Worm (Caenorhabditis elegans): ENCODE data around the gene F13A2.3.

Gene F13A2.3

DNA sequence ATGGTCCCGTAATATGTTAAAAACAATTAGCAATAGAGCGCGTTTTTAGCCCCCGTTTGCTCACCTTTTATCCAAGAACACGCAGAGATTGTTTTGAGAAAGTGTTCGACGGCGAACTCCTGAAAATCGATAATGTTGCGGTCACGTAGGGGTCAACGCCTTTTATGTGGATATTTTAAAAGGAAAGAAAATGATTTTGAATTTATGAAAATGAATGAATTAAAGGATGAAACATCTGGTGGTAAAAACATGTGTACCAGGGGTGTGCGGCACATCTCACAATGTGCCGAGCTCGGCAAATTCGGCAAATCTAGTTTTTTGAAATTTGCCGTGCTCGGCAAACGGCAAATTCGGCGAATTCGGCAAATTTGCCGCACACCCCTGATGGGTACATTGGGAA is 4.0 kb upstream of the F13A2.3 start, which contains the start of gene F13A2.4:
Gene F13A2.4, minus strand, starts transcription at position 101 of the 400 bp plus-strand sequence.
- TF ChIP-seq med-1 (GFP tag; optimal IDR thresholded peaks at IDR 0.05; ENCODE audit: insufficient read depth) (no peak), ref-1 (GFP tag; conservative IDR thresholded peaks at IDR 0.05) (no peak), T22C8.4 (GFP tag; IDR thresholded peaks at IDR 0.05) (no peak), flt-1 (GFP tag; IDR thresholded peaks at IDR 0.05) (no peak), ztf-29 (GFP tag; IDR thresholded peaks at IDR 0.05) (no peak)

DNA sequence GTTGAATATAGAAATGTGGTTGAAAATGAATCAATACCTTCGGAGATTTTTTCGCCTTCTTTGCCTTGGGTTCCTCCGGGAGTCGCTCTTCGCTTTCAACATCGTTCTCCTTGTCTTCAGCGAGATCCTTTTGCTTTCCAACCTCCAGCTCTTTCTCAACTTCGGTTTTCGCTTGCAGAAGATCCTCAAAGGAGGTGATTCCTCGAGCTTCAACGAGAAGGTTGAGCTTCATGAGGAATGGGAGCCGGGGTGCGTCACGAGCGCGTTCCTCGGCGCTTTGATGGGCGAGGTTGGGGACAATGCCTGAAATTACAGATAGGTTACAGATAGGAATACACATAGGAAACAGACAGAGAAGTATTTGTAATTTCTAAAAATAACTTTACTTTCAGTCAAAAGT is 2.7 kb upstream of the F13A2.3 start:
- TF ChIP-seq klf-2 (GFP tag; conservative IDR thresholded peaks at IDR 0.05) (no peak), T22C8.4 (GFP tag; IDR thresholded peaks at IDR 0.05) (no peak), med-1 (GFP tag; optimal IDR thresholded peaks at IDR 0.05; ENCODE audit: insufficient read depth) (no peak), flt-1 (GFP tag; IDR thresholded peaks at IDR 0.05) (no peak), ztf-23 (GFP tag; IDR thresholded peaks at IDR 0.05) (no peak), ref-1 (GFP tag; conservative IDR thresholded peaks at IDR 0.05) (no peak), ztf-29 (GFP tag; IDR thresholded peaks at IDR 0.05) (no peak), cog-1 (tag; optimal IDR thresholded peaks at IDR 0.05) (no peak), tab-1 (GFP tag; IDR thresholded peaks at IDR 0.05) (no peak)

ce11 chrV:4398127-4398526 is 2.0 kb upstream of the F13A2.3 start:
- TF ChIP-seq ref-1 (GFP tag; conservative IDR thresholded peaks at IDR 0.05) (no peak), cog-1 (tag; optimal IDR thresholded peaks at IDR 0.05) (no peak), flt-1 (GFP tag; IDR thresholded peaks at IDR 0.05) (no peak), klf-2 (GFP tag; conservative IDR thresholded peaks at IDR 0.05) (no peak), tab-1 (GFP tag; IDR thresholded peaks at IDR 0.05) (no peak), med-1 (GFP tag; optimal IDR thresholded peaks at IDR 0.05; ENCODE audit: insufficient read depth) (no peak), ztf-29 (GFP tag; IDR thresholded peaks at IDR 0.05) (no peak), ztf-23 (GFP tag; IDR thresholded peaks at IDR 0.05) (no peak), T22C8.4 (GFP tag; IDR thresholded peaks at IDR 0.05) (no peak)

DNA sequence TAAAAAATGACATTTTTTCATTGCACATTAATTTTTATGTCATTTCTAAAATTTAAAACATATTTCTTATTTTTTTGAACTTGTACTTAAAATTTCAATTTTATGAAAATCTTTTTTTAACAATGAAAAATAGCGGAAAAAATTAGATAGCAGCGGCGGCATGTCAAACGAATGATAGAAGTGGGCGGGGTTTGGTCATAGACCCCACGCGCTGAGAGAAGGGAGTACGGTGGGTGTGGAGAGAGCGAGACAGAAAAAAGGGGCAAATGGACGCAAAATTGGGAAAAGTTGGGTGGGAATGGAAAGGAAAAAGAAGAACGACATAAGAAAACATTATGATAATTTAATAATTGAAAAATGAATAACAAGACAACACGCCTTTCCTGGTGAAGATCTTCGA is 8.2 kb downstream of the F13A2.3 start:
- TF ChIP-seq med-1 (GFP tag; optimal IDR thresholded peaks at IDR 0.05; ENCODE audit: insufficient read depth) = no peak
- no peak for TF ChIP-seq ztf-23 (GFP tag; IDR thresholded peaks at IDR 0.05)
- TF ChIP-seq ztf-29 (GFP tag; IDR thresholded peaks at IDR 0.05) = no peak
- no peak for TF ChIP-seq T22C8.4 (GFP tag; IDR thresholded peaks at IDR 0.05)
- TF ChIP-seq cog-1 (tag; optimal IDR thresholded peaks at IDR 0.05) = no peak
- no peak for TF ChIP-seq klf-2 (GFP tag; conservative IDR thresholded peaks at IDR 0.05)
- no peak for TF ChIP-seq tab-1 (GFP tag; IDR thresholded peaks at IDR 0.05)
- TF ChIP-seq ref-1 (GFP tag; conservative IDR thresholded peaks at IDR 0.05) = no peak
- no peak for TF ChIP-seq flt-1 (GFP tag; IDR thresholded peaks at IDR 0.05)

ce11 chrV:4387402-4387801 is 8.8 kb downstream of the F13A2.3 start, which contains the start of gene F13A2.9:
Gene F13A2.9, minus strand, starts transcription at chrV:4387502.
- no peak for TF ChIP-seq ztf-23 (GFP tag; IDR thresholded peaks at IDR 0.05)
- TF ChIP-seq klf-2 (GFP tag; conservative IDR thresholded peaks at IDR 0.05) = no peak

- TF ChIP-seq ref-1 (GFP tag; conservative IDR thresholded peaks at IDR 0.05) (no peak), ztf-23 (GFP tag; IDR thresholded peaks at IDR 0.05) (no peak), cog-1 (tag; optimal IDR thresholded peaks at IDR 0.05) (no peak), tab-1 (GFP tag; IDR thresholded peaks at IDR 0.05) (no peak), klf-2 (GFP tag; conservative IDR thresholded peaks at IDR 0.05) (no peak), ztf-29 (GFP tag; IDR thresholded peaks at IDR 0.05) (no peak), T22C8.4 (GFP tag; IDR thresholded peaks at IDR 0.05) (no peak), med-1 (GFP tag; optimal IDR thresholded peaks at IDR 0.05; ENCODE audit: insufficient read depth) (no peak), flt-1 (GFP tag; IDR thresholded peaks at IDR 0.05) (no peak)
Observed at ce11 chrV:4386173-4386572, 10.0 kb downstream of the F13A2.3 start, which contains the start of gene F13A2.10. Gene F13A2.10, minus strand, starts transcription at chrV:4386273.

DNA sequence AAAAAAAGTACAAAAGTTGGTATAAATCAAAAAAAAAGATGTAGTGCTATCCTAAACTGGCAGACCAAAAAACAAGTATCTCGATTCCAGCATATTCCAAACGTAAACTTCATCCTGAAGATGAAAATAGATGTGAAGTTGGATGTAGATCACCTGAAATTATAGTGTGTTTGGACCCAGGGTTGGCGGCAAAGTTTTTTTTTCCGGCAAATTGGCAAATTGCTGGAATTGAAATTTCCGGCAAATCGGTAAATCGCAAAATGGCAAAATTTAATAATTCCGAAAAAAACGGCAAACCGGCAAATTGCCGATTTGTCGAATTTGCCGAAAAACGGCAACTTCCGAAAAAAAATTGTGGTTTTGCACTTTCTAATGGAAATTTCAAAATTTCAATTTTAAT is 11.7 kb downstream of the F13A2.3 start, which contains the start of gene F13A2.2:
Gene F13A2.2, minus strand, starts transcription at position 101 of the 400 bp plus-strand sequence.
- TF ChIP-seq tab-1 (GFP tag; IDR thresholded peaks at IDR 0.05) (no peak), T22C8.4 (GFP tag; IDR thresholded peaks at IDR 0.05) (no peak), klf-2 (GFP tag; conservative IDR thresholded peaks at IDR 0.05) (no peak), med-1 (GFP tag; optimal IDR thresholded peaks at IDR 0.05; ENCODE audit: insufficient read depth) (no peak), flt-1 (GFP tag; IDR thresholded peaks at IDR 0.05) (no peak), cog-1 (tag; optimal IDR thresholded peaks at IDR 0.05) (no peak), ref-1 (GFP tag; conservative IDR thresholded peaks at IDR 0.05) (no peak), ztf-29 (GFP tag; IDR thresholded peaks at IDR 0.05) (no peak), ztf-23 (GFP tag; IDR thresholded peaks at IDR 0.05) (no peak)

- TF ChIP-seq cog-1 (tag; optimal IDR thresholded peaks at IDR 0.05) (no peak), T22C8.4 (GFP tag; IDR thresholded peaks at IDR 0.05) (no peak), med-1 (GFP tag; optimal IDR thresholded peaks at IDR 0.05; ENCODE audit: insufficient read depth) (no peak), tab-1 (GFP tag; IDR thresholded peaks at IDR 0.05) (no peak), ztf-23 (GFP tag; IDR thresholded peaks at IDR 0.05) (no peak), flt-1 (GFP tag; IDR thresholded peaks at IDR 0.05) (no peak), klf-2 (GFP tag; conservative IDR thresholded peaks at IDR 0.05) (no peak), ref-1 (GFP tag; conservative IDR thresholded peaks at IDR 0.05) (no peak), ztf-29 (GFP tag; IDR thresholded peaks at IDR 0.05) (no peak)
Observed at ce11 chrV:4382298-4382697, 13.9 kb downstream of the F13A2.3 start, which contains the start of gene F13A2.1. Gene F13A2.1, minus strand, starts transcription at chrV:4382398.

- 0 out of 2 replicates have a peak, but pooled peaks have one; percentile 17 for TF ChIP-seq ztf-23 (GFP tag; IDR thresholded peaks at IDR 0.05)
- no peak for TF ChIP-seq med-1 (GFP tag; optimal IDR thresholded peaks at IDR 0.05; ENCODE audit: insufficient read depth)
- TF ChIP-seq klf-2 (GFP tag; conservative IDR thresholded peaks at IDR 0.05) = no peak
Observed at ce11 chrV:4377622-4378021, 18.5 kb downstream of the F13A2.3 start, which contains the start of gene F32D1.8. Gene F32D1.8, minus strand, starts transcription at chrV:4377722.

DNA sequence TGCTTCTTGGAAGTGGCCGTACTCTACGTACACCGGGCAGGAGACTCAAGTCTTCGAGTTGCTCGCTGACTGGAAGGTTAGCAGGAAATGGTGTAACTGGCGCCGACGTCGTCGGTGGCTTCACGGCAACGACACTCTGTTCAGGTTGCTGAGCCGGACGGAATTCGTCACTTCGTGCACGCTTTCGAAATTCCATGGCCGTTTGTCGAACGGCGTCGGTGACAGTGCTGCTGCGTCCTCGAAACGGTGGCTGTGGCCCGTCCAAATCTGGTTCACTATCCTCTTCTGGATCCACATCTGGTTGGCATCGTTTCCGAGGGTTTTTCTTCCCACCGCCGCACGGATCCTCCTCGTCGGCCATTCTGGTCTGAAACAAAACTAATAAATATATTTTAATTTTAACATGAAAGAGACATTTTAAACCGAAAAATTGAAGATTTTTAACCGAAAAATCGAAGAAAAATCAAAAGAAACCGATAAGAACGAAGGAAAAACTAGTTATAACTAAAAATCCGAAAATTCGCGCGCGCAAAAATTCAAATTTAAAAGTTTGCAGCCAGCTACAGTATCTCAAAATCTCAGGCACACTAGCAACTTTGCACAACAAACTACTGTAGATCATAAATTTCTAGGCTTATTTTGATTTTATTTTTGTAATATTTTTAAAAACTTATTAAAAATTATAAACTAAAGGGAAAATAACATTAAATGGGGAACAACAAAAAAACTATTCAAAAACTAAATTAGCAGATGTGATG is 20.2 kb downstream of the F13A2.3 start, which contains the start of gene F32D1.7:
Gene F32D1.7, minus strand, starts transcription at position 367 of the 758 bp plus-strand sequence.
- no peak for TF ChIP-seq tab-1 (GFP tag; IDR thresholded peaks at IDR 0.05)
- TF ChIP-seq ztf-29 (GFP tag; IDR thresholded peaks at IDR 0.05) = no peak
- no peak for TF ChIP-seq flt-1 (GFP tag; IDR thresholded peaks at IDR 0.05)

Measured in whole organism, midembryonic.